Fruit fly (Drosophila melanogaster) whole organism, embryonic: Measurements from ENCODE around the gene Atat.

Experiments
- Adf1 ChIP-seq: fragments of 200-800 bp; sonication (Bioruptor generic); IDR thresholded peaks from 2 replicates; pipeline ENCODE4 v1.3.6; 2022; ENCODE audit warnings: missing biosample characterization, missing genetic modification characterization
- Aef1 ChIP-seq: fragments of 200-800 bp; sonication (Bioruptor generic); IDR thresholded peaks from 3 replicates; pipeline ENCODE4 v1.3.6; 2022; ENCODE audit warnings: missing biosample characterization, missing genetic modification characterization
- CG10321 ChIP-seq: fragments of 200-800 bp; sonication (Bioruptor generic); IDR thresholded peaks from 2 replicates; pipeline ENCODE4 v1.3.6; 2022; ENCODE audit warnings: missing biosample characterization, missing genetic modification characterization
- CG11560 ChIP-seq: fragments of 200-800 bp; sonication (Bioruptor generic); IDR thresholded peaks from 3 replicates; pipeline ENCODE4 v1.3.6; 2022; ENCODE audit warnings: missing biosample characterization, missing genetic modification characterization
- CG13287 ChIP-seq: fragments of 200-800 bp; sonication (Bioruptor generic); IDR thresholded peaks from 2 replicates; pipeline ENCODE4 v1.3.6; 2022; ENCODE audit warnings: missing biosample characterization, missing genetic modification characterization; ENCODE audit not compliant: partially characterized antibody
- CG13894 ChIP-seq: fragments of 200-800 bp; sonication (Bioruptor generic); optimal IDR thresholded peaks from 3 replicates; lab custom pipeline; 2018; ENCODE audit warnings: missing biosample characterization, mild to moderate bottlenecking, missing genetic modification characterization, moderate library complexity
- CG14014 ChIP-seq: fragments of 200-800 bp; sonication (Bioruptor generic); IDR thresholded peaks from 2 replicates; pipeline ENCODE4 v1.3.6; 2022; ENCODE audit warnings: missing biosample characterization, missing genetic modification characterization
- CG15514 ChIP-seq: fragments of 200-800 bp; sonication (Bioruptor generic); optimal IDR thresholded peaks from 3 replicates; lab custom pipeline; 2017; ENCODE audit warnings: missing biosample characterization, missing genetic modification characterization, mild to moderate bottlenecking, moderate library complexity, missing genetic modification reagents
- CG1603 ChIP-seq: fragments of 200-800 bp; sonication (Bioruptor generic); optimal IDR thresholded peaks from 2 replicates; lab custom pipeline; 2019; ENCODE audit warnings: missing biosample characterization, mild to moderate bottlenecking, missing genetic modification characterization, moderate library complexity
- CG18476 ChIP-seq: fragments of 200-800 bp; sonication (Bioruptor generic); optimal IDR thresholded peaks from 2 replicates; lab custom pipeline; 2016; ENCODE audit warnings: missing biosample characterization, mild to moderate bottlenecking, missing genetic modification characterization
- CG31388 ChIP-seq: fragments of 200-800 bp; sonication (Bioruptor generic); optimal IDR thresholded peaks from 2 replicates; lab custom pipeline; 2016; ENCODE audit warnings: missing biosample characterization, missing genetic modification characterization
- CG34376 ChIP-seq: fragments of 200-800 bp; sonication (Bioruptor generic); optimal IDR thresholded peaks from 2 replicates; lab custom pipeline; 2018; ENCODE audit warnings: missing biosample characterization, mild to moderate bottlenecking, missing genetic modification characterization
- CG34422 ChIP-seq: fragments of 200-800 bp; sonication (Bioruptor generic); IDR thresholded peaks from 3 replicates; pipeline ENCODE4 v1.3.6; 2022; ENCODE audit warnings: missing biosample characterization, missing genetic modification characterization
- CG4282 ChIP-seq: fragments of 200-800 bp; sonication (Bioruptor generic); optimal IDR thresholded peaks from 2 replicates; lab custom pipeline; 2016; ENCODE audit warnings: missing biosample characterization, missing genetic modification characterization
- CG6254 ChIP-seq: fragments of 200-800 bp; sonication (Bioruptor generic); optimal IDR thresholded peaks from 3 replicates; lab custom pipeline; 2017; ENCODE audit warnings: mild to moderate bottlenecking, missing biosample characterization, missing genetic modification reagents, missing genetic modification characterization
- CG7271 ChIP-seq: fragments of 200-800 bp; sonication (Bioruptor generic); optimal IDR thresholded peaks from 2 replicates; lab custom pipeline; 2018; ENCODE audit warnings: missing biosample characterization, mild to moderate bottlenecking, missing genetic modification characterization, moderate library complexity
- CG7786 ChIP-seq: fragments of 200-800 bp; sonication (Bioruptor generic); optimal IDR thresholded peaks from 2 replicates; lab custom pipeline; 2016; ENCODE audit warnings: missing biosample characterization, missing genetic modification characterization
- CG8765 ChIP-seq: fragments of 200-800 bp; sonication (Bioruptor generic); IDR thresholded peaks from 2 replicates; pipeline ENCODE4 v1.3.6; 2022; ENCODE audit warnings: missing biosample characterization, missing genetic modification characterization
- CG9876 ChIP-seq: fragments of 200-800 bp; sonication (Bioruptor generic); optimal IDR thresholded peaks from 2 replicates; lab custom pipeline; 2016; ENCODE audit warnings: missing biosample characterization, missing genetic modification characterization
- Dad ChIP-seq: fragments of 200-800 bp; sonication (Bioruptor generic); optimal IDR thresholded peaks from 3 replicates; lab custom pipeline; 2016; ENCODE audit warnings: missing biosample characterization, missing genetic modification characterization
- Doc2 ChIP-seq: fragments of 200-800 bp; sonication (Bioruptor generic); IDR thresholded peaks from 2 replicates; pipeline ENCODE4 v1.3.6; 2022; ENCODE audit warnings: missing biosample characterization, missing genetic modification characterization
- ERR ChIP-seq: fragments of 200-800 bp; sonication (Bioruptor generic); optimal IDR thresholded peaks from 2 replicates; lab custom pipeline; 2016; ENCODE audit warnings: missing biosample characterization, missing genetic modification characterization
- Fer1 ChIP-seq: fragments of 200-800 bp; sonication (Bioruptor generic); optimal IDR thresholded peaks from 2 replicates; lab custom pipeline; 2017; ENCODE audit warnings: missing biosample characterization, mild to moderate bottlenecking, missing genetic modification characterization
- Fer2 ChIP-seq: fragments of 200-800 bp; sonication (Bioruptor generic); optimal IDR thresholded peaks from 2 replicates; lab custom pipeline; 2018; ENCODE audit warnings: missing biosample characterization, mild to moderate bottlenecking, missing genetic modification characterization, moderate library complexity
- Gsc ChIP-seq: fragments of 200-800 bp; sonication (Bioruptor generic); IDR thresholded peaks from 2 replicates; pipeline ENCODE4 v1.3.6; 2022; ENCODE audit warnings: missing biosample characterization, missing genetic modification characterization
- HLHmδ ChIP-seq: fragments of 200-800 bp; sonication (Bioruptor generic); optimal IDR thresholded peaks from 2 replicates; lab custom pipeline; 2018; ENCODE audit warnings: missing biosample characterization, mild to moderate bottlenecking, missing genetic modification characterization, moderate library complexity
- Hmr ChIP-seq: fragments of 200-800 bp; sonication (Bioruptor generic); optimal IDR thresholded peaks from 3 replicates; lab custom pipeline; 2017; ENCODE audit warnings: mild to moderate bottlenecking, missing biosample characterization, missing genetic modification reagents, missing genetic modification characterization
- Hr39 ChIP-seq: fragments of >200 bp; optimal IDR thresholded peaks from 2 replicates; lab custom pipeline; 2017
- Kr ChIP-seq: fragments of 200-800 bp; sonication (Bioruptor generic); optimal IDR thresholded peaks from 2 replicates; lab custom pipeline; 2017; ENCODE audit warnings: missing biosample characterization, mild to moderate bottlenecking, missing genetic modification characterization
- Max ChIP-seq: fragments of 200-800 bp; sonication (Bioruptor generic); optimal IDR thresholded peaks from 2 replicates; lab custom pipeline; 2016; ENCODE audit warnings: missing biosample characterization, mild to moderate bottlenecking, missing genetic modification characterization
- Ravus ChIP-seq: fragments of 200-800 bp; sonication (Bioruptor generic); IDR thresholded peaks from 2 replicates; pipeline ENCODE4 v1.3.6; 2022; ENCODE audit warnings: missing biosample characterization, missing genetic modification characterization
- Xbp1 ChIP-seq: fragments of 200-800 bp; sonication (Bioruptor generic); optimal IDR thresholded peaks from 3 replicates; lab custom pipeline; 2016; ENCODE audit warnings: missing biosample characterization, mild to moderate bottlenecking, missing genetic modification characterization
- Xrp1 ChIP-seq: fragments of 200-800 bp; sonication (Bioruptor generic); IDR thresholded peaks from 2 replicates; pipeline ENCODE4 v1.3.6; 2022; ENCODE audit warnings: missing biosample characterization, missing genetic modification characterization
- YL-1 ChIP-seq: fragments of 200-800 bp; sonication (Bioruptor generic); optimal IDR thresholded peaks from 3 replicates; lab custom pipeline; 2017; ENCODE audit warnings: missing biosample characterization, mild to moderate bottlenecking, missing genetic modification characterization
- btn ChIP-seq: fragments of 200-800 bp; sonication (Bioruptor generic); optimal IDR thresholded peaks from 2 replicates; lab custom pipeline; 2016; ENCODE audit warnings: missing biosample characterization, missing genetic modification characterization
- cas ChIP-seq: fragments of 200-800 bp; sonication (Bioruptor generic); IDR thresholded peaks from 2 replicates; pipeline ENCODE4 v1.3.6; 2022; ENCODE audit warnings: missing biosample characterization, missing genetic modification characterization
- chinmo ChIP-seq: fragments of 200-800 bp; sonication (Bioruptor generic); IDR thresholded peaks from 4 replicates; pipeline ENCODE4 v1.3.6; 2022; ENCODE audit warnings: missing biosample characterization, missing genetic modification characterization; ENCODE audit not compliant: partially characterized antibody
- ems ChIP-seq: fragments of 200-800 bp; sonication (Bioruptor generic); optimal IDR thresholded peaks from 3 replicates; lab custom pipeline; 2016; ENCODE audit warnings: missing biosample characterization, missing genetic modification characterization
- fd64A ChIP-seq: fragments of 200-800 bp; sonication (Bioruptor generic); optimal IDR thresholded peaks from 3 replicates; lab custom pipeline; 2018; ENCODE audit warnings: missing biosample characterization, mild to moderate bottlenecking, missing genetic modification characterization
- grau ChIP-seq: fragments of 200-800 bp; optimal IDR thresholded peaks from 3 replicates; lab custom pipeline; 2019; ENCODE audit warnings: missing biosample characterization, mild to moderate bottlenecking, missing genetic modification characterization, moderate library complexity
- gro ChIP-seq: fragments of 200-800 bp; sonication (Bioruptor generic); optimal IDR thresholded peaks from 2 replicates; lab custom pipeline; 2016; ENCODE audit warnings: missing biosample characterization, missing genetic modification characterization
- gsb ChIP-seq: fragments of 200-800 bp; sonication (Bioruptor generic); IDR thresholded peaks from 2 replicates; pipeline ENCODE4 v1.3.6; 2022; ENCODE audit warnings: missing biosample characterization, missing genetic modification characterization
- h ChIP-seq: fragments of >200 bp; optimal IDR thresholded peaks from 2 replicates; lab custom pipeline; 2017
- ham ChIP-seq: fragments of 200-800 bp; sonication (Bioruptor generic); IDR thresholded peaks from 2 replicates; pipeline ENCODE4 v1.3.6; 2022; ENCODE audit warnings: missing biosample characterization, missing genetic modification characterization
- mld ChIP-seq: fragments of 200-800 bp; sonication (Bioruptor generic); IDR thresholded peaks from 3 replicates; pipeline ENCODE4 v1.3.6; 2022; ENCODE audit warnings: missing biosample characterization, missing genetic modification characterization; ENCODE audit not compliant: partially characterized antibody
- pita ChIP-seq: fragments of 200-800 bp; sonication (Bioruptor generic); optimal IDR thresholded peaks from 2 replicates; lab custom pipeline; 2017; ENCODE audit warnings: missing biosample characterization, mild to moderate bottlenecking, missing genetic modification characterization
- rib ChIP-seq: fragments of 200-800 bp; sonication (Bioruptor generic); IDR thresholded peaks from 2 replicates; pipeline ENCODE4 v1.3.6; 2022; ENCODE audit warnings: missing biosample characterization, missing genetic modification characterization
- scrt ChIP-seq: fragments of 200-800 bp; sonication (Bioruptor generic); optimal IDR thresholded peaks from 2 replicates; lab custom pipeline; 2018; ENCODE audit warnings: missing biosample characterization, mild to moderate bottlenecking, missing genetic modification characterization, moderate library complexity
- tio ChIP-seq: fragments of 200-800 bp; sonication (Bioruptor generic); optimal IDR thresholded peaks from 2 replicates; lab custom pipeline; 2017; ENCODE audit warnings: missing biosample characterization, missing genetic modification characterization, inconsistent platforms
- wdn ChIP-seq: fragments of 200-800 bp; sonication (Bioruptor generic); IDR thresholded peaks from 2 replicates; pipeline ENCODE4 v1.3.6; 2022; ENCODE audit warnings: missing biosample characterization, missing genetic modification characterization
- wek ChIP-seq: fragments of 200-800 bp; sonication (Bioruptor generic); optimal IDR thresholded peaks from 3 replicates; lab custom pipeline; 2018; ENCODE audit warnings: missing biosample characterization, mild to moderate bottlenecking, missing genetic modification characterization, moderate library complexity

The Atat gene

DNA sequence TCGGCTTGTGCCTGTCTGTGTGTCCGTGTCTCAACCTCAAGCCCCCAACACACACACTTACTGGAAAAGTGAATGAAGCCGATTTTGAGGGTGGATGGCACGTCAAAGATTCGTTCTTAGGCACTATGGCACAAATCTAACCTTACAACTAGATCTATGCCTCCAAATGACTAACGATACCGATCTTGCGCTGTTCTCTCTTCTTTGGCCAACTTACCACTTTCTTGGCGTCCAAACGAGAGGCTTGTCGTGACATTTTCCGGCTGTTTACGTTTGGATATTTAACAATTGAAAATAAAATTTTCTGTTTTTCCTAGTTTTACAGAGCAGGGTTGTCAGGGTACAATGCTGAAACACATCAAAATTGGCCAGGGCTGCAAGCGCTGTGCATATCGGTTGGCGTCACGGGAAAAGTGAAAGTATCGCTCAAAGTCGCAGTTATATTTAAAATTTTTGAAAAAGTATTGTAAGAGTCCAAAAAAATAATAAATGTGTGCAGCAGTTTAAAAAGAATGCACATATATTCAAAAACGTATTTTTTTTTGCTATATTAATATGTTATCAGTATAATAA is 15.4 kb upstream of the Atat start, which contains the start of the genes Bet3 and Nf-YA (continued):
- TF ChIP-seq Hmr (peak; percentile 42), Fer1 (peak; percentile 3), CG18476 (no peak), Hr39 (lab: Kevin White, UChicago) (no peak), CG34422 (peak; percentile 67; the same call in 2 of the 3 replicates), HLHmδ (GFP tag; lab: Kevin White, UChicago) (no peak), chinmo (GFP tag; lab: Robert Waterston, UW) (0 out of 4 replicates have a peak, but pooled peaks have one; percentile 46), CG8765 (GFP tag; lab: Robert Waterston, UW) (no peak), btn (GFP tag; lab: Kevin White, UChicago) (no peak), CG4282 (GFP tag; lab: Kevin White, UChicago) (peak; percentile 30), mld (GFP tag; lab: Robert Waterston, UW) (peak; percentile 62; the same call in 1 of the 3 replicates), CG34376 (GFP tag; lab: Kevin White, UChicago) (peak; percentile 8), ems (GFP tag; lab: Kevin White, UChicago) (peak; percentile 29), CG6254 (GFP tag; lab: Kevin White, UChicago) (no peak), gsb (GFP tag; lab: Robert Waterston, UW) (no peak), Adf1 (GFP tag; lab: Robert Waterston, UW) (no peak), Gsc (GFP tag; lab: Robert Waterston, UW) (no peak), CG7786 (GFP tag; lab: Kevin White, UChicago) (peak; percentile 51), Aef1 (GFP tag; lab: Robert Waterston, UW) (peak; percentile 50; the same call in 1 of the 3 replicates), CG31388 (GFP tag; lab: Kevin White, UChicago) (peak; percentile 39), CG14014 (GFP tag; lab: Robert Waterston, UW) (peak; percentile 49; the same call in 1 of the 2 replicates), Max (GFP tag; lab: Kevin White, UChicago) (no peak), Ravus (GFP tag; lab: Robert Waterston, UW) (no peak), CG10321 (GFP tag; lab: Robert Waterston, UW) (no peak), tio (GFP tag; lab: Kevin White, UChicago) (no peak), wek (GFP tag; lab: Kevin White, UChicago) (no peak), Dad (GFP tag; lab: Kevin White, UChicago) (peak; percentile 62), ham (no peak), h (lab: Kevin White, UChicago) (no peak), CG11560 (tag; lab: Robert Waterston, UW) (no peak), Fer2 (tag; lab: Kevin White, UChicago) (no peak), pita (GFP tag; lab: Kevin White, UChicago) (peak; percentile 37), CG1603 (tag; lab: Kevin White, UChicago) (peak; percentile 79), CG13894 (peak; percentile 66), Doc2 (GFP tag; lab: Robert Waterston, UW) (no peak), scrt (peak; percentile 20), wdn (GFP tag; lab: Robert Waterston, UW) (peak; percentile 26; the same call in 1 of the 2 replicates), rib (GFP tag; lab: Robert Waterston, UW) (peak; percentile 35; the same call in 1 of the 2 replicates), cas (GFP tag; lab: Robert Waterston, UW) (no peak), CG13287 (peak; percentile 88), grau (peak; percentile 34), gro (GFP tag; lab: Kevin White, UChicago) (no peak), YL-1 (peak; percentile 80), CG9876 (GFP tag; lab: Kevin White, UChicago) (peak; percentile 8), Kr (GFP tag; lab: Kevin White, UChicago) (no peak), CG7271 (tag; lab: Kevin White, UChicago) (no peak), CG15514 (GFP tag; lab: Kevin White, UChicago) (peak; percentile 82), Xrp1 (GFP tag; lab: Robert Waterston, UW) (peak; percentile 37; the same call in 1 of the 2 replicates), Xbp1 (GFP tag; lab: Kevin White, UChicago) (peak; percentile 78), fd64A (no peak), ERR (GFP tag; lab: Kevin White, UChicago) (no peak)
